Fruit fly (Drosophila melanogaster): ENCODE results near the gene CG46280.

- TF ChIP-seq Dll (GFP tag; IDR thresholded peaks at IDR 0.05; ENCODE audit: partially characterized antibody) (no peak), fu2 (GFP tag; optimal IDR thresholded peaks at IDR 0.05) (no peak), Med (GFP tag) (no peak), CG17385 (GFP tag; optimal IDR thresholded peaks at IDR 0.05) (no peak), Atf-2 (GFP tag; optimal IDR thresholded peaks at IDR 0.05) (no peak), CG7839 (tag; optimal IDR thresholded peaks at IDR 0.05) (no peak), esg (GFP tag; conservative IDR thresholded peaks at IDR 0.05) (no peak)
Measured at dm6 chr3R:12998234-12998591, 32.2 kb downstream of the CG46280 start.

Measured in whole organism, embryonic.